Worm (Caenorhabditis elegans): ENCODE measurements around the gene asp-12.

ce11 chrV:8252532-8252931, 16.5 kb upstream of the asp-12 start:
- TF ChIP-seq unc-62 (GFP tag; optimal IDR thresholded peaks at IDR 0.05) (no peak), F49E8.2 (tag; optimal IDR thresholded peaks at IDR 0.05; ENCODE audit: insufficient read depth) (no peak), ceh-100 (GFP tag; IDR thresholded peaks at IDR 0.05) (no peak), B0019.2 (GFP tag; conservative IDR thresholded peaks at IDR 0.05) (no peak), lin-40 (tag; optimal IDR thresholded peaks at IDR 0.05) (no peak), C17E4.6 (GFP tag; IDR thresholded peaks at IDR 0.05) (no peak), snpc-4 (GFP tag; optimal IDR thresholded peaks at IDR 0.05) (no peak), snpc-4 (tag; optimal IDR thresholded peaks at IDR 0.05) (no peak), ama-1 (optimal IDR thresholded peaks at IDR 0.05) (no peak), ama-1 (GFP tag; optimal IDR thresholded peaks at IDR 0.05) (no peak), aptf-2 (GFP tag; conservative IDR thresholded peaks at IDR 0.05) (no peak), rec-8 (tag; optimal IDR thresholded peaks at IDR 0.05) (no peak)

All from whole organism, young adult.